Fruit fly (Drosophila melanogaster) whole organism, embryonic: Measurements from ENCODE around the gene Orct2.

ENCODE experiments used
- Adf1 ChIP-seq: fragments of 200-800 bp; sonication (Bioruptor generic); IDR thresholded peaks from 2 replicates; pipeline ENCODE4 v1.3.6; 2022; ENCODE audit warnings: missing biosample characterization, missing genetic modification characterization
- Antp ChIP-seq: fragments of 200-800 bp; sonication (Bioruptor generic); optimal IDR thresholded peaks from 3 replicates; lab custom pipeline; 2016; ENCODE audit warnings: missing biosample characterization, missing genetic modification characterization
- CG10147 ChIP-seq: fragments of 200-800 bp; sonication (Bioruptor generic); optimal IDR thresholded peaks from 2 replicates; lab custom pipeline; 2019; ENCODE audit warnings: missing biosample characterization, mild to moderate bottlenecking, missing genetic modification characterization, moderate library complexity
- CG11456 ChIP-seq: fragments of 200-800 bp; sonication (Bioruptor generic); IDR thresholded peaks from 3 replicates; pipeline ENCODE4 v1.3.6; 2022; ENCODE audit warnings: missing biosample characterization, missing genetic modification characterization
- CG1233 ChIP-seq: fragments of 200-800 bp; sonication (Bioruptor generic); optimal IDR thresholded peaks from 4 replicates; lab custom pipeline; 2018; ENCODE audit warnings: missing biosample characterization, mild to moderate bottlenecking, missing genetic modification characterization
- CG13894 ChIP-seq: fragments of 200-800 bp; sonication (Bioruptor generic); optimal IDR thresholded peaks from 3 replicates; lab custom pipeline; 2018; ENCODE audit warnings: missing biosample characterization, mild to moderate bottlenecking, missing genetic modification characterization, moderate library complexity
- CG14050 ChIP-seq: fragments of 200-800 bp; sonication (Bioruptor generic); IDR thresholded peaks from 3 replicates; pipeline ENCODE4 v1.3.6; 2022; ENCODE audit warnings: missing biosample characterization, missing genetic modification characterization
- CG1602 ChIP-seq: fragments of 200-800 bp; sonication (Bioruptor generic); optimal IDR thresholded peaks from 3 replicates; lab custom pipeline; 2016; ENCODE audit warnings: missing biosample characterization, missing genetic modification characterization
- CG1792 ChIP-seq: fragments of 200-800 bp; sonication (Bioruptor generic); optimal IDR thresholded peaks from 2 replicates; lab custom pipeline; 2016; ENCODE audit warnings: missing biosample characterization, missing genetic modification characterization
- CG18619 ChIP-seq: fragments of 200-800 bp; sonication (Bioruptor generic); optimal IDR thresholded peaks from 3 replicates; lab custom pipeline; 2017; ENCODE audit warnings: missing biosample characterization, mild to moderate bottlenecking, missing genetic modification characterization
- CG2116 ChIP-seq: fragments of 200-800 bp; sonication (Bioruptor generic); optimal IDR thresholded peaks from 3 replicates; lab custom pipeline; 2018; ENCODE audit warnings: missing biosample characterization, mild to moderate bottlenecking, missing genetic modification characterization
- CG2712 ChIP-seq: fragments of 200-800 bp; optimal IDR thresholded peaks from 3 replicates; lab custom pipeline; 2019; ENCODE audit warnings: missing biosample characterization, mild to moderate bottlenecking, missing genetic modification characterization, moderate library complexity
- CG3065 ChIP-seq: fragments of 200-800 bp; sonication (Bioruptor generic); optimal IDR thresholded peaks from 2 replicates; lab custom pipeline; 2016; ENCODE audit warnings: missing biosample characterization, missing genetic modification characterization
- CG3163 ChIP-seq: fragments of 200-800 bp; sonication (Bioruptor generic); optimal IDR thresholded peaks from 3 replicates; lab custom pipeline; 2016; ENCODE audit warnings: missing biosample characterization, missing genetic modification characterization
- CG32532 ChIP-seq: fragments of 200-800 bp; sonication (Bioruptor generic); IDR thresholded peaks from 2 replicates; pipeline ENCODE4 v1.3.6; 2022; ENCODE audit warnings: missing biosample characterization, missing genetic modification characterization
- CG4707 ChIP-seq: fragments of 200-800 bp; sonication (Bioruptor generic); optimal IDR thresholded peaks from 2 replicates; lab custom pipeline; 2018; ENCODE audit warnings: missing biosample characterization, mild to moderate bottlenecking, missing genetic modification characterization, moderate library complexity
- CG7372 ChIP-seq: fragments of 200-800 bp; sonication (Bioruptor generic); IDR thresholded peaks from 2 replicates; pipeline ENCODE4 v1.3.6; 2022; ENCODE audit warnings: missing biosample characterization, missing genetic modification characterization
- CG7556 ChIP-seq: fragments of 200-800 bp; sonication (Bioruptor generic); optimal IDR thresholded peaks from 2 replicates; lab custom pipeline; 2017; ENCODE audit warnings: missing biosample characterization, mild to moderate bottlenecking, missing genetic modification characterization
- CG8478 ChIP-seq: fragments of >200 bp; optimal IDR thresholded peaks from 2 replicates; lab custom pipeline; 2018
- Dref ChIP-seq: fragments of 200-800 bp; sonication (Bioruptor generic); IDR thresholded peaks from 2 replicates; pipeline ENCODE4 v1.3.6; 2022; ENCODE audit warnings: missing biosample characterization, missing genetic modification characterization
- GATAe ChIP-seq: fragments of 200-800 bp; sonication (Bioruptor generic); conservative IDR thresholded peaks from 2 replicates; pipeline ENCODE4 v1.3.6; 2022; ENCODE audit warnings: missing biosample characterization, missing genetic modification characterization
- HLHmδ ChIP-seq: fragments of 200-800 bp; sonication (Bioruptor generic); optimal IDR thresholded peaks from 2 replicates; lab custom pipeline; 2018; ENCODE audit warnings: missing biosample characterization, mild to moderate bottlenecking, missing genetic modification characterization, moderate library complexity
- HmgZ ChIP-seq: fragments of 200-800 bp; sonication (Bioruptor generic); optimal IDR thresholded peaks from 2 replicates; lab custom pipeline; 2018; ENCODE audit warnings: missing biosample characterization, mild to moderate bottlenecking, missing genetic modification characterization
- Med ChIP-seq: fragments of 200-800 bp; sonication (Bioruptor generic); peaks from one replicate; lab custom pipeline; 2016; ENCODE audit warnings: missing biosample characterization, missing genetic modification characterization, mild to moderate bottlenecking, inconsistent platforms, moderate library complexity
- Opbp ChIP-seq: fragments of 200-800 bp; sonication (Bioruptor generic); IDR thresholded peaks from 3 replicates; pipeline ENCODE4 v1.3.6; 2022; ENCODE audit warnings: missing biosample characterization, missing genetic modification characterization; ENCODE audit not compliant: partially characterized antibody
- Ravus ChIP-seq: fragments of 200-800 bp; sonication (Bioruptor generic); IDR thresholded peaks from 2 replicates; pipeline ENCODE4 v1.3.6; 2022; ENCODE audit warnings: missing biosample characterization, missing genetic modification characterization
- Rfx ChIP-seq: fragments of 200-800 bp; sonication (Bioruptor generic); IDR thresholded peaks from 2 replicates; pipeline ENCODE4 v1.3.6; 2022; ENCODE audit warnings: missing biosample characterization, missing genetic modification characterization
- Sox102F ChIP-seq: fragments of 200-800 bp; sonication (Bioruptor generic); optimal IDR thresholded peaks from 2 replicates; lab custom pipeline; 2018; ENCODE audit warnings: missing biosample characterization, mild to moderate bottlenecking, missing genetic modification characterization, moderate library complexity
- Stat92E ChIP-seq, 3 experiments: fragments of >200 bp in 2 of 3; fragments of 200-800 bp in 1 of 3; sonication (Bioruptor generic) in 1 of 3; optimal IDR thresholded peaks; 2 replicates each; lab custom pipeline; 2017 to 2019; ENCODE audit warnings: missing biosample characterization in 3 of 3, missing genetic modification characterization in 3 of 3, mild to moderate bottlenecking in 1 of 3, moderate library complexity in 1 of 3
- aop ChIP-seq: fragments of 200-800 bp; sonication (Bioruptor generic); IDR thresholded peaks from 2 replicates; pipeline ENCODE4 v1.3.6; 2022; ENCODE audit warnings: missing biosample characterization, missing genetic modification characterization
- ara ChIP-seq: fragments of 200-800 bp; sonication (Bioruptor generic); IDR thresholded peaks from 2 replicates; pipeline ENCODE4 v1.3.6; 2022; ENCODE audit warnings: missing biosample characterization, missing genetic modification characterization
- cas ChIP-seq: fragments of 200-800 bp; sonication (Bioruptor generic); IDR thresholded peaks from 2 replicates; pipeline ENCODE4 v1.3.6; 2022; ENCODE audit warnings: missing biosample characterization, missing genetic modification characterization
- chinmo ChIP-seq: fragments of 200-800 bp; sonication (Bioruptor generic); IDR thresholded peaks from 4 replicates; pipeline ENCODE4 v1.3.6; 2022; ENCODE audit warnings: missing biosample characterization, missing genetic modification characterization; ENCODE audit not compliant: partially characterized antibody
- crc ChIP-seq: fragments of 200-800 bp; sonication (Bioruptor generic); optimal IDR thresholded peaks from 2 replicates; lab custom pipeline; 2016; ENCODE audit warnings: missing biosample characterization, missing genetic modification characterization
- dati ChIP-seq: fragments of 200-800 bp; sonication (Bioruptor generic); IDR thresholded peaks from 2 replicates; pipeline ENCODE4 v1.3.6; 2022; ENCODE audit warnings: missing biosample characterization, missing genetic modification characterization
- fd3F ChIP-seq: fragments of 200-800 bp; sonication (Bioruptor generic); optimal IDR thresholded peaks from 2 replicates; lab custom pipeline; 2018; ENCODE audit warnings: missing biosample characterization, mild to moderate bottlenecking, missing genetic modification characterization, moderate library complexity
- fd96Cb ChIP-seq: fragments of 200-800 bp; sonication (Bioruptor generic); optimal IDR thresholded peaks from 2 replicates; lab custom pipeline; 2018; ENCODE audit warnings: missing biosample characterization, mild to moderate bottlenecking, missing genetic modification characterization, moderate library complexity
- gt ChIP-seq: fragments of 200-800 bp; sonication (Bioruptor generic); IDR thresholded peaks from 2 replicates; pipeline ENCODE4 v1.3.6; 2022; ENCODE audit warnings: missing biosample characterization, missing genetic modification characterization
- jing ChIP-seq: fragments of 200-800 bp; sonication (Bioruptor generic); optimal IDR thresholded peaks from 2 replicates; lab custom pipeline; 2018; ENCODE audit warnings: missing biosample characterization, mild to moderate bottlenecking, missing genetic modification characterization
- klu ChIP-seq: fragments of 200-800 bp; sonication (Bioruptor generic); IDR thresholded peaks from 2 replicates; pipeline ENCODE4 v1.3.6; 2022; ENCODE audit warnings: missing biosample characterization, missing genetic modification characterization
- lab ChIP-seq: fragments of 200-800 bp; sonication (Bioruptor generic); optimal IDR thresholded peaks from 3 replicates; lab custom pipeline; 2017; ENCODE audit warnings: missing biosample characterization, missing genetic modification characterization, mild to moderate bottlenecking, moderate library complexity, missing genetic modification reagents
- lbe ChIP-seq: fragments of 200-800 bp; sonication (Bioruptor generic); optimal IDR thresholded peaks from 2 replicates; lab custom pipeline; 2016; ENCODE audit warnings: missing biosample characterization, mild to moderate bottlenecking, missing genetic modification characterization
- lola ChIP-seq, 3 experiments: fragments of >200 bp in 2 of 3; fragments of 200-800 bp in 1 of 3; sonication (Bioruptor generic) in 1 of 3; optimal IDR thresholded peaks; 2 replicates each; lab custom pipeline; 2017 to 2019; ENCODE audit warnings: missing biosample characterization in 3 of 3, missing genetic modification characterization in 3 of 3, mild to moderate bottlenecking in 1 of 3, moderate library complexity in 1 of 3
- odd ChIP-seq: fragments of 200-800 bp; sonication (Bioruptor generic); optimal IDR thresholded peaks from 2 replicates; lab custom pipeline; 2017; ENCODE audit warnings: missing biosample characterization, mild to moderate bottlenecking, missing genetic modification characterization
- peb ChIP-seq: fragments of 200-800 bp; sonication (Bioruptor generic); IDR thresholded peaks from 2 replicates; pipeline ENCODE4 v1.3.6; 2022; ENCODE audit warnings: missing biosample characterization, missing genetic modification characterization
- tio ChIP-seq: fragments of 200-800 bp; sonication (Bioruptor generic); optimal IDR thresholded peaks from 2 replicates; lab custom pipeline; 2017; ENCODE audit warnings: missing biosample characterization, missing genetic modification characterization, inconsistent platforms
- trem ChIP-seq: fragments of 200-800 bp; optimal IDR thresholded peaks from 3 replicates; lab custom pipeline; 2019; ENCODE audit warnings: missing biosample characterization, mild to moderate bottlenecking, missing genetic modification characterization, moderate library complexity
- twi ChIP-seq: fragments of 200-800 bp; optimal IDR thresholded peaks from 2 replicates; lab custom pipeline; 2019; ENCODE audit warnings: missing biosample characterization, mild to moderate bottlenecking, missing genetic modification characterization, moderate library complexity
- wor ChIP-seq: fragments of 200-800 bp; sonication (Bioruptor generic); IDR thresholded peaks from 2 replicates; pipeline ENCODE4 v1.3.6; 2022; ENCODE audit warnings: missing biosample characterization, missing genetic modification characterization
- zfh2 ChIP-seq: fragments of 200-800 bp; sonication (Bioruptor generic); optimal IDR thresholded peaks from 2 replicates; lab custom pipeline; 2016; ENCODE audit warnings: missing biosample characterization, missing genetic modification characterization

Gene Orct2

DNA sequence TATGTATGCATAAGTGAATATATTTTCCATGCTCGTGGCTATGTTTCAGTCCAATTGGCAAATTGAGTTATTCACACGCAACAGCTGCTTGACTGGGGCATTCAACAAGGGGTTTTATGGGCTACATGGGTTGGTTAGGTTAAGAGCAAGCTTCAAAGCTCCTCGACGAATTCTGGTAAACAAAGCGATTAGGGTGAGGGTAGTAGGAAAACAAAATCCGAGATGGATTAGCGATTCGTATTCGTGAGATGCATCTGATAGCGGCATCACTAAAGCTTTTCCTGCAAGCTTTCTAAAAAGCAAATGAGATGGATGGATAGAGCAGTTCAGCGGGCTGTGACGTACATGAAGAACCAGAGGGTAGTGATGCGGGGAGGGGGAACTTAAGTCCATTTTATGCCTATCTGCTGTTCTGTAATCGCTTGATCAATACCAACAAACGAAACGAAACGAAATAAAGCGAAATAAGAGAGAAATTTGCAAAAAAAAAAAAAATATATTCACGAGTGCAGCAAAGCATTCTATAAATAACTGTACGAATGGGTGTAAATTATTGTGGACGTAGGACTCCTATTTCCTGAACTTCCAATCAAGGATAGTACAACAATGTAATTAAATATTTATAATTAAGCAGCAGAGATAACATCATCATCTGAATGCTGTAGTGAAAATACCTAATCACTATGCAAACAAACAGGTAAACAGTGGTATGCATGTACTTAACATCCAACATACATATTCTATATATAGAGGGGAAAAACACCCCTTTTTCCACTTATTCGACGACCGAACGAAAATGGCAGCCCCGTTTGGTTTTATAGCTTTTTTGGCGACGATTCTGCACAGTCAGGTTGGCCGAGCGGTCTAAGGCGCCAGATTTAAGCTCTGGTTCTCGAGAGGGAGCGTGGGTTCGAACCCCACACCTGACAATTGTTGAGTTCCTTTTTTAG is 8.1 kb upstream of the Orct2 start (continued):
- TF ChIP-seq CG11456 (GFP tag; lab: Robert Waterston, UW) (no peak), zfh2 (GFP tag; lab: Kevin White, UChicago) (no peak), Adf1 (GFP tag; lab: Robert Waterston, UW) (no peak), CG13894 (tag; lab: Kevin White, UChicago) (no peak), CG1233 (no peak), GATAe (GFP tag; lab: Robert Waterston, UW) (no peak), Opbp (GFP tag; lab: Robert Waterston, UW) (no peak), gt (GFP tag; lab: Robert Waterston, UW) (no peak), Antp (no peak), CG2712 (tag; lab: Kevin White, UChicago) (no peak), CG3163 (no peak), cas (no peak), CG2116 (GFP tag; lab: Kevin White, UChicago) (no peak), twi (tag; lab: Kevin White, UChicago) (no peak), ara (GFP tag; lab: Robert Waterston, UW) (no peak), klu (no peak), lab (peak; percentile 32), CG8478 (no peak), wor (GFP tag; lab: Robert Waterston, UW) (no peak), fd96Cb (tag; lab: Kevin White, UChicago) (no peak), Ravus (GFP tag; lab: Robert Waterston, UW) (no peak), Stat92E (GFP tag; optimal IDR thresholded peaks at IDR 0.05; lab: Kevin White, UChicago) (no peak), odd (GFP tag; lab: Kevin White, UChicago) (no peak), Rfx (GFP tag; lab: Robert Waterston, UW) (no peak), tio (GFP tag; lab: Kevin White, UChicago) (no peak), trem (tag; lab: Kevin White, UChicago) (no peak), HLHmδ (GFP tag; lab: Kevin White, UChicago) (no peak), CG18619 (no peak), CG3065 (no peak), jing (GFP tag; lab: Kevin White, UChicago) (no peak), lbe (no peak), HmgZ (tag; lab: Kevin White, UChicago) (peak; percentile 22), chinmo (GFP tag; lab: Robert Waterston, UW) (0 out of 4 replicates have a peak, but pooled peaks have one; percentile 16), CG1792 (no peak), CG7556 (GFP tag; lab: Kevin White, UChicago) (no peak), CG10147 (GFP tag; lab: Kevin White, UChicago) (no peak), peb (no peak), CG1602 (GFP tag; lab: Kevin White, UChicago) (no peak), Sox102F (no peak), aop (GFP tag; lab: Robert Waterston, UW) (no peak), crc (GFP tag; lab: Kevin White, UChicago) (no peak), CG7372 (GFP tag; lab: Robert Waterston, UW) (no peak), lola (GFP tag; optimal IDR thresholded peaks at IDR 0.05; lab: Kevin White, UChicago) (no peak), CG32532 (GFP tag; lab: Robert Waterston, UW) (no peak), CG4707 (no peak), Dref (GFP tag; lab: Robert Waterston, UW) (no peak), Med (GFP tag; lab: Kevin White, UChicago) (peak; percentile 51), fd3F (GFP tag; lab: Kevin White, UChicago) (no peak), dati (GFP tag; lab: Robert Waterston, UW) (no peak), CG14050 (GFP tag; lab: Robert Waterston, UW) (no peak)
